Worm (Caenorhabditis elegans): Measurements from ENCODE around the gene str-182.

Gene str-182

DNA sequence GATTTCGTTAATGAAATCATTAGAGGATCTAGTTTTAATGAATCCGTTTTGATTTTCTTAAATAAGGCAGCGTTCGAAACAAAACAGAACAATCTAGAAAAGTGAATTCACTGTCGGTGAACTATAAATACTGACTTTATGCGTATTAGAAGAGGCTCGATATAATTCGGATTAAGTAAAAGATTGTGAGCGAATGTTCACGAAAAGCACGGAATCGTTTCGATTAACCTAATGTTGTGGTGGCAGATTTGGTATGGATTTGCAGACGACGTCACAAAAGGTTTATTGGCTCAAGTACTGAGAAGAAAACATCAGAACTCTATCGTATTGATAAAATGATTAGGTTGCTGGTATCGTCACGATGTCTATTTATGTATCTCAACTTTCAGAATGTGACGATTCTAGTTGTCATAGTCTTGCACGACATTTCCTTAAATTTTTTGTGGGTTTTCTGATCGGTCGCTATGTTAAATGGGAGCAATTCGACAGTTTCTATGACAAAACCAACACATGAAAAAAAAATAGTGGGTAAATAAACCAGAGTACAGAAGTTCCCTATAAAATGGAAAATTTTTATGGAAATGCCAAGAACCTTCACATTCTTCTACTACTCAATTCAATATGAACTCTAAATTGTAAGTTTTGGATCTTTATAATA lies 3.9 kb downstream of the str-182 start, which contains the start of the genes pyt-1 and fipr-7:
pyt-1 (minus strand) TSS at position 101 of the 658 bp plus-strand sequence.
fipr-7 (plus strand) TSS at position 608 of the 658 bp plus-strand sequence.
- TF ChIP-seq him-1 (tag; optimal IDR thresholded peaks at IDR 0.05) (no peak), dao-5 (tag; optimal IDR thresholded peaks at IDR 0.05) (no peak), W03F9.2 (tag; optimal IDR thresholded peaks at IDR 0.05) (no peak)

DNA sequence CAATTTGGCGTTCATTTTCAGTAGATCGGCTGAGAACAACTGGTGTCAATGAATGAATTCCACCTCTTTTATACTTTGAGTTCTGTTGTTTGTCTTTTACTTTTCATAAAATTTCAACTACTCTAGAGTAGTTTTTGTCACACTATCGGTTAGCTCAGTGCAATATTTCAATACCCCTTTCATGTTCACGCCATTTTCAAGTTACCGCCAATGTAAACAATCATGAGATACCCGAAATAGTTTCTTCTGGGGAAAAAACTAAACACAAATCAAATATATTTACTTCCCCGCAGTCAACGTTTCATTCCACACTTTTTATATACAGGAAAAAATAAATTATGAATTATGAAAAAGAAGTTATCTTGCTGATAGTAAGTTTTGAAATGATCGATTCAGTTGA lies 4.9 kb downstream of the str-182 start, which contains the start of gene fipr-4:
fipr-4 (minus strand) TSS at position 101 of the 400 bp plus-strand sequence.
- TF ChIP-seq him-1 (tag; optimal IDR thresholded peaks at IDR 0.05) = no peak
- TF ChIP-seq dao-5 (tag; optimal IDR thresholded peaks at IDR 0.05) = no peak
- TF ChIP-seq W03F9.2 (tag; optimal IDR thresholded peaks at IDR 0.05) = no peak

DNA sequence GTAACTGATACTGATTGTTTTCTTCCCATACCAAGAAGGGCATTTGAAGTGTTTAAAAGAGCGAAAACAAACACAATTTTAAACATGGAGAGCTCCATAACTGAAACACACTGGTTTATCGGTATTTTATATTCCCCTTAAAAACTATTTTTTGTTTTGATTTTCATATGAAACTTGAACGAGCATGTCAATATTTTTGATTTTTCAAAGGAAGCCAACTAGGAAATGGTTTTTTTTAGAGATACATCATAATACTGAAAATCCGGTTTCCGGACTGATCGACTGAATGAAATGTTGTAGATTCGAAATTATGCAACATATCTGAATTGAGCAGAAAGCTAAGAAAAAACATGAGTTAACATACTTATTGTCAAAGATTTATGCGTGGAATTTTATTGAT lies 5.9 kb downstream of the str-182 start, which contains the start of gene ttr-19:
ttr-19 (minus strand) TSS at position 101 of the 400 bp plus-strand sequence.
- no peak for TF ChIP-seq him-1 (tag; optimal IDR thresholded peaks at IDR 0.05)
- TF ChIP-seq W03F9.2 (tag; optimal IDR thresholded peaks at IDR 0.05) = no peak
- TF ChIP-seq dao-5 (tag; optimal IDR thresholded peaks at IDR 0.05) = no peak

DNA sequence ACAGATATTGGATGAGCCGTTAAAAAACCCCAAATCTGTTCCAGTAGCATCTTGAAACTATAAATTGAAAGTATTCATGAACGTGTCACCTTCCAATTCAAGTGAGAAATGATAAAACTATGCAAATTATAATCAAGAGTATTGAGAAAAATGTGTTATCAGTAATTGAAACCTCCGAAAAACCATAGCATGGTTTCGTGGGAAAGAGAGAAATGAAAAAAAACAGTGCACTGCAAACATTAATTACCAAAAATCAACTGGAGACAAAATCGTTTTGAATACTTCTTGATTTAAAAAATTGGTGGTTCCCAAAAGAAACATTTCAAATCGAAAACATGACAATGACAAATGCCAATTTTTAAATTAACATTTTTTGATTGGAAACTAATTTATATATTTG lies 7.6 kb downstream of the str-182 start, which contains the start of gene daf-36:
daf-36 (minus strand) TSS at position 101 of the 400 bp plus-strand sequence.
- no peak for TF ChIP-seq W03F9.2 (tag; optimal IDR thresholded peaks at IDR 0.05)
- no peak for TF ChIP-seq him-1 (tag; optimal IDR thresholded peaks at IDR 0.05)
- TF ChIP-seq dao-5 (tag; optimal IDR thresholded peaks at IDR 0.05) = no peak

DNA sequence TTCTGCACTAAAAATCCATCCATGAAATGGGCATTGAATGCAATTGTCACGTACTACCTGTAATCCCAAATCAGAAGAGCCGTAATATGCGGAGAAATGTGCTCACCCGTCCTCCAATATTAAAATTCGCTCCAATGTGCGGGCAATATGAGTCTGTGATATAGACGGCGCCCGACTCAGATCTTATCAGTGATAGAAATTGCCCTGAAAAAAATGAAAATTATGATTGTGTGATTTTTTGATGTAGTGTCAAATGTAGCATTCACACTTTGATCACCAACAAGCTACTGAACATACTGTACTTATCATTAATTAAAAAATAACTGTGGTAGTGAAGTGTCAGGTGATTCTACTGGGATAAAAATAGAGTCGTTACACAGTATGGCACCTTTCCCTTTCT lies 8.6 kb downstream of the str-182 start:
- TF ChIP-seq him-1 (tag; optimal IDR thresholded peaks at IDR 0.05) (no peak), dao-5 (tag; optimal IDR thresholded peaks at IDR 0.05) (no peak), W03F9.2 (tag; optimal IDR thresholded peaks at IDR 0.05) (no peak)

DNA sequence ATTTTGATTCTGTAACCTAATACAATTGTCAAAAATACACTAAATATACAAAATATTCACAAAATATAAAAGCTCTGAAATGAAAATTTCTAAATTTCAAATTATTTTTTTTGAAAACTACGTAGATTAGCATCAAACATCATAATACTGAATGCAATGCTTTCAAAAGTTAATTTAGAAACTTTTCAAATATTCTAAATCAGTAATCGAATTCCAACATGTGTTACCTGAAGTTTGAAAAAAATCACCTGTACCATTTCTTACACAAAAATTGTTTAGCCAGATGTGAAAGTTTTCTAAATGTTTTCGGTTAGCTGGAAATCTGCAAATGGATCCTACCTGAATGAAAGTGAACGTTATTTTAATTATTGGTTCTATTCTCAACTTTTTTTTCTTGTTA lies 11.2 kb downstream of the str-182 start, which contains the start of gene C12D8.20:
C12D8.20 (plus strand) TSS at position 301 of the 400 bp plus-strand sequence.
- TF ChIP-seq W03F9.2 (tag; optimal IDR thresholded peaks at IDR 0.05) (no peak), dao-5 (tag; optimal IDR thresholded peaks at IDR 0.05) (no peak), him-1 (tag; optimal IDR thresholded peaks at IDR 0.05) (no peak)

DNA sequence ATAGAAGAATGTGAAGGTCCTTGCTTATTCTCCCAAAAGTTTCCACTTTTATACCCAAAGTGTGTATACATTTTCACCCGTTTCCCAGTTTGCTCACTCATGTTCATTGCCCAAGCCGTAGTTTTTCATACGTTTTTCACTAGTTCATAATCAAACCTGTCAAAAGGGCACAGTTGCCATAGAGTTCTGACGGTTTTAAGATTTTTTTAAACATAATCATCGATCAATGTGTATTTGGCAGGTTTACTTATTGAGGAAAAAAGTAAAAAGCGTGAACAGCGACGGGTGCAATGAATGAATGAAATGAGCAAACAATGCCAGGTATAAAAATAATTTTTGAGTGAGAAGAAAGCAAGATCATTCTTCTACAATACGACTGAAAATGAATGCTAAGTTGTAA lies 11.9 kb downstream of the str-182 start, which contains the start of the genes fipr-5 and fipr-9:
fipr-5 (minus strand) TSS at position 101 of the 400 bp plus-strand sequence.
fipr-9 (plus strand) TSS at position 346 of the 400 bp plus-strand sequence.
- TF ChIP-seq W03F9.2 (tag; optimal IDR thresholded peaks at IDR 0.05) (no peak), dao-5 (tag; optimal IDR thresholded peaks at IDR 0.05) (no peak), him-1 (tag; optimal IDR thresholded peaks at IDR 0.05) (no peak)

DNA sequence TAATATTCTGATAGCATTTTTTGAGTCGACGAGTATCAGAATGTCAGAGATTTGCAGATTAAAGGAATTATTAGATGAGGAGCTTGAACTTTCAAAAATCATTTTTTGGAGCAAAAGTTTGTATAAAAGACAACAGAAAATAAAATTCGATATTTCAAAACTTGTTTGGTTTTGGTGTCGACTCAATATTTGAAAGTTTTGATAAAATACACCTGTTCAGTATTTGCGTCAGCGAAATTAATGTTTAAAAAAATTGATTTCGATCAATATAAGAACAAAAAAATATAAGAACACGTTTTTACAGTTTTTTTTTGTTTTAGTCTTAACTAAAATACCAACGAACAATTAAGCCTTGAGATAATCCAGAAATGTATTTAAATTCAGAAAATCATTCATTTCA lies 12.6 kb downstream of the str-182 start, which contains the start of gene C12D8.13:
C12D8.13 (minus strand) TSS at position 101 of the 400 bp plus-strand sequence.
- TF ChIP-seq W03F9.2 (tag; optimal IDR thresholded peaks at IDR 0.05) = no peak
- no peak for TF ChIP-seq him-1 (tag; optimal IDR thresholded peaks at IDR 0.05)

DNA sequence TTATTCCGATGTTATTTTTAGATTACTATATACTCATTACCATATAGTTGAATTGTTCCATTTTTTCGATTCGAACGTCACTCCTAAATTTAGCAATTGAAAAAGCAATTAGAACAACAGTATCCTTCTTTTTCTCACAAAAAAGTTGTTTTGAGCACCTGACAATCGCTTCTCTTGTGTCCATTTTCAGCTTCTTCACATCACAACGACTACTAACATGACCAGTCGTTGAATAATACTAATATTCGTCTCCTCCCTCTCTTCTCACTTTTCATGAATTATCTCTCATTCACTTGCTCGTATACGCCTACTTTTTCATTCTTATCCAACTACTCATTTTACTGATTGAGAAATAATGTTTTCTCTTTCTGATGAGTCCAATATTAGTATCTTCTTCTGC lies 16.5 kb downstream of the str-182 start, which contains the start of gene ZK856.14:
ZK856.14 (plus strand) TSS at position 301 of the 400 bp plus-strand sequence.
- TF ChIP-seq dao-5 (tag; optimal IDR thresholded peaks at IDR 0.05) (no peak), W03F9.2 (tag; optimal IDR thresholded peaks at IDR 0.05) (no peak), him-1 (tag; optimal IDR thresholded peaks at IDR 0.05) (no peak)

DNA sequence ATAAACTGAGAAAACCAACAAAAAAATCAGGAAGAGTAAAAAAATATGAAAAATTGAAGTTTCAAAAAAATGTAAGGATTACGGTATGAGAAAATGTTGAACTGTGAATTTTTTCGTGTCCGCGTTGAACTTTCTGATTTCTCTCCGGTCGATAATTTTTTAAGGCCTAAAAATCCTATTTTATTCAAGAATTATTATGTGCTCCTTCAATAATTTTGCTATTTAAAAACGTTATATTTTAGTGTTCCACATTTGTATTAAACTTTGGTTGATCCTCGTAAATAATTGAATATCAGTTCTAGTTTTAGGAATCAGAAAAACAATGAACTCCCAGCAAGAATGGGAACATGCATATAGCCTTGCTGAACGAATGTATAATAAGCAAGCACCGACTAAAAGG lies 20.6 kb downstream of the str-182 start, which contains the start of gene hpo-40:
hpo-40 (plus strand) TSS at position 301 of the 400 bp plus-strand sequence.
- TF ChIP-seq W03F9.2 (tag; optimal IDR thresholded peaks at IDR 0.05) = no peak
- no peak for TF ChIP-seq dao-5 (tag; optimal IDR thresholded peaks at IDR 0.05)
- no peak for TF ChIP-seq him-1 (tag; optimal IDR thresholded peaks at IDR 0.05)

DNA sequence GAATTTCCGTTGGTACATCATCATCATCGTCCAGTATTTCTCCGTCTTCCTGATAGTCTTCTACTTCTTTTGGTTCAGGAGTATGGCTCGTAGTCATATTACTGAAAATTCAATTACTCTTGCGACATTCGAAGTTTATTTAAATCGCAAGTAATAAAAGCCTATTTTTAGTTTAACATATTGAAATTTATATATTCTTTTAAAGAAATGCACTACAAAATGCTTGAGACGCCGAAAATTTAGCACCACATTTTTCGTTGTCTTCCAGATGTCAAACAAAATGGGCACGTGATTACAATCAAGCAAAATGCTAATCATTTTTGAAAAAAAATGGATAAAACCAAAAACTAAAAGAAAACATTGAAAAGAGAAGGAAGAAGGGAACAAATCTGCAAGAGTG lies 21.2 kb downstream of the str-182 start, which contains the start of gene zhit-3:
zhit-3 (minus strand) TSS at position 101 of the 400 bp plus-strand sequence.
- TF ChIP-seq him-1 (tag; optimal IDR thresholded peaks at IDR 0.05) = no peak
- no peak for TF ChIP-seq W03F9.2 (tag; optimal IDR thresholded peaks at IDR 0.05)
- TF ChIP-seq dao-5 (tag; optimal IDR thresholded peaks at IDR 0.05) = no peak

DNA sequence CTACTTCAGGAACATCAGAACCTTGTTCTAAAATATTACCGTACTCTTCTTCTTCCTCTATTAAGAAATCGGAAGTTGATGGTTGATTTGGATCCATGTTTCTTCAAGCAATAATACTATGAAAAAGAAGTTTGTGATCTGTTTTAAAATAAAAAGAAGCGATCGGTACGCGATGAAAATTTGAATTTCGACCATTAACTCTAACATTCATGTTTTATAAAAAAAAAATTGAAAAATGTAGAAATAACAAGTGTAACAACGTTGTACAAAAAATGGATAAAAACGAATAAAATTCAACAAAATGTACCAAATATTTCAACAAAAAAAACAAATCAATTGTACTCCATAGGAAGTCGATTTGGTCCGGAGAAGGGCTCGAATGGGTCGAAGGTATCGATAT lies 23.0 kb downstream of the str-182 start, which contains the start of gene tftc-3:
tftc-3 (minus strand) TSS at position 101 of the 400 bp plus-strand sequence.
- TF ChIP-seq him-1 (tag; optimal IDR thresholded peaks at IDR 0.05) = no peak
- no peak for TF ChIP-seq dao-5 (tag; optimal IDR thresholded peaks at IDR 0.05)
- no peak for TF ChIP-seq W03F9.2 (tag; optimal IDR thresholded peaks at IDR 0.05)

DNA sequence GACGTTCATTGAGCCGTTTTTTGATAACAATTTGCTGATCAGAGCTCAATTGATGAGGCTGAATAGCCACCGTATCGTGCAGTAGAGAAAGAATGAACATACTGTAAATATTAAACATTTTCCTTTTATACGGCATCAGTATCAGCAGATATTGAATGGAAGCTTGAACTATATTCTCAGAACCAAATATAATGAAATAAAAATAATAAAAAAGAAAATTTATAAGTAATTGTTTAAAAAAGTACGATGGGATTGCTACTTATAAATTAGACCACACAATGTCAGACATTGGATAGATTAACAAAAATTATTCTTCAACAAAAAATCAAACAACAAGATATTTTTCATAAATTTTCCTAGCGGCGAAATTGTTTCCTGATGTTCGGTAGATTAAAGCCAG lies 26.7 kb downstream of the str-182 start, which contains the start of gene rpc-25:
rpc-25 (minus strand) TSS at position 101 of the 400 bp plus-strand sequence.
- TF ChIP-seq W03F9.2 (tag; optimal IDR thresholded peaks at IDR 0.05) = no peak
- no peak for TF ChIP-seq dao-5 (tag; optimal IDR thresholded peaks at IDR 0.05)

DNA sequence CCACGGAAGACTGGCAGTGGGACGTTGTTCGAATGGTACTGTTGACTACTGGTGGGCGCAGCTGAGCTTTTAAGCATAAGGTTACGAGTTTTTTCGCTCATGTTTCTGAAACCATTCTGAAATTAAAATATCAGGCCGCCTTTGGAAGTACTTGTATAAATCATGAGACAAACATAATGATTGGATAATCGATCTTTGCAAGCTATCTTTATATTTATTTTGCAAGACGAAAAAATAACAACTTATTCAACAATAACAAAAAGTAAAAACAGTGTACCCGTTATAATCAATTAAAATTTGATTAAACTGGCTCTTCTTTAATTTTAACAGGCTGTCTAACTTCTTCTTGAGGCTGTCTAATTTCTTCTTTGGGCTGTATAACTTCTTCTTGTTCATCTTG lies 27.7 kb downstream of the str-182 start, which contains the start of gene ZK856.16:
ZK856.16 (minus strand) TSS at position 101 of the 400 bp plus-strand sequence.
- TF ChIP-seq him-1 (tag; optimal IDR thresholded peaks at IDR 0.05) (no peak), W03F9.2 (tag; optimal IDR thresholded peaks at IDR 0.05) (no peak), dao-5 (tag; optimal IDR thresholded peaks at IDR 0.05) (no peak)

Measured in whole organism, L4/young adult.